Worm (Caenorhabditis elegans) whole organism, L3 larva: Measurements from ENCODE around the gene F38E11.6.

Experiments used
- ZK546.5 ChIP-seq: sonication (generic microtip); optimal IDR thresholded peaks from 2 replicates; lab custom pipeline; 2017; ENCODE audit warnings: missing biosample characterization, missing genetic modification characterization
- aly-2 ChIP-seq: fragments of 150-350 bp; optimal IDR thresholded peaks from 2 replicates; lab custom pipeline; 2014; ENCODE audit warnings: missing biosample characterization, missing genetic modification characterization
- ama-1 ChIP-seq: fragments of 150-350 bp; optimal IDR thresholded peaks from 2 replicates; lab custom pipeline; 2018
- ceh-16 ChIP-seq: sonication (generic microtip); optimal IDR thresholded peaks from 2 replicates; lab custom pipeline; 2017; ENCODE audit warnings: missing biosample characterization, missing genetic modification characterization
- ceh-28 ChIP-seq: fragments of 150-350 bp; optimal IDR thresholded peaks from 2 replicates; lab custom pipeline; 2014; ENCODE audit warnings: missing biosample characterization, missing genetic modification reagents, missing genetic modification characterization
- ceh-82 ChIP-seq: fragments of 150-350 bp; optimal IDR thresholded peaks from 2 replicates; lab custom pipeline; 2014; ENCODE audit warnings: missing biosample characterization, missing genetic modification characterization
- daf-12 ChIP-seq: fragments of 150-350 bp; optimal IDR thresholded peaks from 2 replicates; lab custom pipeline; 2014; ENCODE audit warnings: missing biosample characterization, missing genetic modification reagents, missing genetic modification characterization
- egl-5 ChIP-seq: fragments of 150-350 bp; optimal IDR thresholded peaks from 2 replicates; lab custom pipeline; 2017; ENCODE audit warnings: missing biosample characterization, missing genetic modification reagents, missing genetic modification characterization, inconsistent platforms
- elt-1 ChIP-seq: fragments of 150-350 bp; optimal IDR thresholded peaks from 2 replicates; lab custom pipeline; 2014; ENCODE audit warnings: missing biosample characterization, missing genetic modification characterization
- elt-2 ChIP-seq: sonication (generic microtip); optimal IDR thresholded peaks from 2 replicates; lab custom pipeline; 2016; ENCODE audit warnings: missing genetic modification reagents, mild to moderate bottlenecking, missing genetic modification characterization, missing compliant biosample characterization
- elt-3 ChIP-seq, 3 experiments: fragments of 150-350 bp in 1 of 3; sonication (generic microtip) in 2 of 3; optimal IDR thresholded peaks; 2 replicates in 2 of 3; 4 replicates in 1 of 3; lab custom pipeline; 2014 to 2017; ENCODE audit warnings: missing biosample characterization in 3 of 3, missing genetic modification characterization in 3 of 3
- eor-1 ChIP-seq, 2 experiments: fragments of 150-350 bp; optimal IDR thresholded peaks; 2 replicates each; lab custom pipeline; 2014 to 2018; ENCODE audit warnings: missing biosample characterization in 2 of 2, missing genetic modification characterization in 2 of 2
- fkh-10 ChIP-seq: sonication (generic microtip); optimal IDR thresholded peaks from 2 replicates; lab custom pipeline; 2017; ENCODE audit warnings: missing biosample characterization, missing genetic modification reagents, missing genetic modification characterization
- fkh-2 ChIP-seq: fragments of 150-350 bp; optimal IDR thresholded peaks from 2 replicates; lab custom pipeline; 2014; ENCODE audit warnings: missing biosample characterization, missing genetic modification reagents, missing genetic modification characterization
- fos-1 ChIP-seq: fragments of 150-350 bp; optimal IDR thresholded peaks from 2 replicates; lab custom pipeline; 2014; ENCODE audit warnings: missing biosample characterization, missing genetic modification characterization
- hmg-11 ChIP-seq: sonication (generic microtip); optimal IDR thresholded peaks from 2 replicates; lab custom pipeline; 2016; ENCODE audit warnings: missing genetic modification characterization, missing compliant biosample characterization
- jun-1 ChIP-seq: fragments of 150-350 bp; optimal IDR thresholded peaks from 2 replicates; lab custom pipeline; 2014; ENCODE audit warnings: missing biosample characterization, missing genetic modification reagents, missing genetic modification characterization
- lin-39 ChIP-seq: fragments of 150-350 bp; optimal IDR thresholded peaks from 2 replicates; lab custom pipeline; 2018; ENCODE audit warnings: missing biosample characterization, missing genetic modification reagents, missing genetic modification characterization
- lsy-12 ChIP-seq: sonication (generic microtip); optimal IDR thresholded peaks from 2 replicates; lab custom pipeline; 2016; ENCODE audit warnings: mild to moderate bottlenecking, missing genetic modification characterization, missing compliant biosample characterization
- nfya-1 ChIP-seq: sonication (generic microtip); optimal IDR thresholded peaks from 2 replicates; lab custom pipeline; 2017; ENCODE audit warnings: missing genetic modification characterization, mild to moderate bottlenecking, missing compliant biosample characterization, antibody characterized with exemption, moderate library complexity; ENCODE audit not compliant: insufficient read depth
- nhr-11 ChIP-seq: fragments of 150-350 bp; optimal IDR thresholded peaks from 2 replicates; lab custom pipeline; 2014; ENCODE audit warnings: missing biosample characterization, missing genetic modification characterization
- nhr-23 ChIP-seq: fragments of 150-350 bp; optimal IDR thresholded peaks from 2 replicates; lab custom pipeline; 2014; ENCODE audit warnings: missing biosample characterization, missing genetic modification reagents, missing genetic modification characterization
- nhr-237 ChIP-seq: fragments of 150-350 bp; optimal IDR thresholded peaks from 2 replicates; lab custom pipeline; 2014; ENCODE audit warnings: missing biosample characterization, missing genetic modification characterization
- nhr-25 ChIP-seq: sonication (generic microtip); optimal IDR thresholded peaks from 2 replicates; lab custom pipeline; 2017; ENCODE audit warnings: missing biosample characterization, missing genetic modification characterization
- nhr-28 ChIP-seq: fragments of 150-350 bp; optimal IDR thresholded peaks from 2 replicates; lab custom pipeline; 2014; ENCODE audit warnings: missing biosample characterization, missing genetic modification characterization
- nhr-43 ChIP-seq: sonication (generic microtip); optimal IDR thresholded peaks from 2 replicates; lab custom pipeline; 2016; ENCODE audit warnings: mild to moderate bottlenecking, missing genetic modification characterization, missing compliant biosample characterization; ENCODE audit not compliant: poor library complexity, severe bottlenecking
- nhr-76 ChIP-seq: fragments of 150-350 bp; sonication (generic microtip); optimal IDR thresholded peaks from 5 replicates; lab custom pipeline; 2014; ENCODE audit warnings: missing biosample characterization, missing genetic modification characterization
- nhr-77 ChIP-seq: fragments of 150-350 bp; optimal IDR thresholded peaks from 2 replicates; lab custom pipeline; 2014; ENCODE audit warnings: missing biosample characterization, missing genetic modification characterization
- pha-4 ChIP-seq: fragments of 150-350 bp; optimal IDR thresholded peaks from 2 replicates; lab custom pipeline; 2014; ENCODE audit warnings: missing biosample characterization, missing genetic modification reagents, missing genetic modification characterization
- skn-1 ChIP-seq: fragments of 150-350 bp; optimal IDR thresholded peaks from 2 replicates; lab custom pipeline; 2014; ENCODE audit warnings: missing biosample characterization, missing genetic modification characterization
- snpc-4 ChIP-seq: fragments of 150-350 bp; optimal IDR thresholded peaks from 2 replicates; lab custom pipeline; 2014; ENCODE audit warnings: missing biosample characterization, missing genetic modification characterization
- tbx-2 ChIP-seq: sonication (generic microtip); optimal IDR thresholded peaks from 2 replicates; lab custom pipeline; 2016; ENCODE audit warnings: mild to moderate bottlenecking, missing genetic modification characterization, missing compliant biosample characterization
- unc-39 ChIP-seq: sonication (generic microtip); optimal IDR thresholded peaks from 4 replicates; lab custom pipeline; 2017; ENCODE audit warnings: missing biosample characterization, missing genetic modification characterization
- zag-1 ChIP-seq: fragments of 150-350 bp; optimal IDR thresholded peaks from 2 replicates; lab custom pipeline; 2014; ENCODE audit warnings: missing biosample characterization, missing genetic modification characterization
- ztf-11 ChIP-seq: fragments of 150-350 bp; optimal IDR thresholded peaks from 2 replicates; lab custom pipeline; 2014; ENCODE audit warnings: missing biosample characterization, missing genetic modification characterization
- ztf-4 ChIP-seq: fragments of 150-350 bp; optimal IDR thresholded peaks from 2 replicates; lab custom pipeline; 2014; ENCODE audit warnings: missing biosample characterization, missing genetic modification characterization

Gene F38E11.6

DNA sequence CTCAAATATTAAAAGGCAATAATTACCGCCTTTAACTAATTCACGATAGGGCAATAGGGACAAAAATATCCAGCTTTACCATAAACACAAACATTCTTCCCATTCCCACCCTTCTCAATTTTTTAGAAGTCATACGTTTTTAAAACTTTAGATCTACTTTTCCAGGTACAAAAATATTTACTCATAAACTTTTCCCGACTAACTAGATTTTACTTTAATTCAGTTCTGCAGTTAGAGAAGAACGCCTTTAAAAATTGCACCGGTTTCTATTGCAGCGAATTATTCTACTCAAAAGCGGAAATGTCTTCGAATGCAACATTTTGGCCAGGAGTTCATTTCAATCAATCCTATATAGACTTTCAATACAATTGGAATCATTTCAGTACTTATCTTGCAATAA lies 29.0 kb upstream of the F38E11.6 start, which contains the start of gene sru-3:
TSS of gene sru-3 (plus strand) at position 301 of the 400 bp plus-strand sequence.
- no peak for TF ChIP-seq fkh-10 (GFP tag; lab: Kevin White, UChicago)
- no peak for TF ChIP-seq daf-12
- TF ChIP-seq ztf-11 (tag; lab: Kevin White, UChicago) = no peak
- no peak for TF ChIP-seq ceh-16 (tag; lab: Kevin White, UChicago)
- TF ChIP-seq jun-1 = no peak
- TF ChIP-seq nhr-43 = no peak
- TF ChIP-seq nhr-28 = no peak
- TF ChIP-seq snpc-4 (tag; lab: Kevin White, UChicago) = no peak
- TF ChIP-seq ceh-82 (tag; lab: Kevin White, UChicago) = no peak
- TF ChIP-seq ama-1 (lab: Kevin White, UChicago) = no peak
- no peak for TF ChIP-seq ceh-28
- no peak for TF ChIP-seq nhr-237 (tag; lab: Kevin White, UChicago)
- TF ChIP-seq hmg-11 (tag; lab: Kevin White, UChicago) = no peak
- TF ChIP-seq unc-39 (tag; lab: Kevin White, UChicago) = no peak
- no peak for TF ChIP-seq fos-1 (tag; lab: Kevin White, UChicago)
- no peak for TF ChIP-seq nhr-11 (tag; lab: Kevin White, UChicago)
- no peak for TF ChIP-seq eor-1 (tag; optimal IDR thresholded peaks at IDR 0.05; lab: Kevin White, UChicago)
- TF ChIP-seq, all 47 proteins: peak for 0

DNA sequence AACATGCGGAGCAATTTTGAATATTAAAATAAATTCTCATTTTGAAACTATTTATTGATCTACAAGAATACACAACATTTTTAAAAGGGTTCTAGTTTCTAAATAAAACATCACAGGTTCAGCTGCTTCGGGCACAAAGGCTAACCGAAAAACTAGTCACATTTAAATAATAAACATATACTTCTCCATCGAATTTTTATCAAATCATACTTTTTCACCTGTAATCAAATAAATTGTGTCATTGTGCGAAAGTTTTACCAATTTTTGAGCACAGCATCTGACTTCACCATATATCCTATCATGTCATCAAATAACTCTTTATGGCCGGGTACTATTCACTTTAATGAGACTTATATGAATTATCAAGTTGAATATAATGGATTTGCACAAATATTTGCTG lies 23.0 kb upstream of the F38E11.6 start, which contains the start of gene sru-6:
TSS of gene sru-6 (plus strand) at position 301 of the 400 bp plus-strand sequence.
- TF ChIP-seq lsy-12 = no peak
- no peak for TF ChIP-seq aly-2 (tag; lab: Kevin White, UChicago)
- no peak for TF ChIP-seq nhr-76
- no peak for TF ChIP-seq nhr-11 (tag; lab: Kevin White, UChicago)
- TF ChIP-seq fkh-2 = no peak
- TF ChIP-seq nhr-23 = no peak
- TF ChIP-seq, all 47 proteins: peak for 0

DNA sequence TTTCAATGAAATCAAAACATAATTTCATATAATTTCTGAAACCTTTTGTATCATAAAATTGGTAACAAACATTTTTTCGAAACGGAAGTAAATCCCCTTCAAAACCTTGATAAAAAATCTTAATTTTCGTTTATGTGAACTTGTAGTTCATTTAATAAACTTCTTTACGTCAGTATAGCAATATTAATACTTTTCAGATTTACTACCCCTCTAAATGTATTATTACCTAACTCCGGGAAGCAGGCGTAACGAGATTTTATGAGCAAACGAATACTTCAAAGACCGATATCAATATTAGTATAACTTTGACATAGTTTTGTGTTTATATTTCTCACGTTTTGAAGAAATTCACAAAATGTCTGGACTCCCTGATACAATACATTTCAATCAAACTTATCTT lies 21.0 kb upstream of the F38E11.6 start, which contains the start of gene sru-1:
TSS of gene sru-1 (plus strand) at position 301 of the 400 bp plus-strand sequence.
- no peak for TF ChIP-seq ztf-11 (tag; lab: Kevin White, UChicago)
- no peak for TF ChIP-seq tbx-2 (tag; lab: Kevin White, UChicago)
- TF ChIP-seq nhr-43 = no peak
- no peak for TF ChIP-seq snpc-4 (tag; lab: Kevin White, UChicago)
- no peak for TF ChIP-seq ceh-28
- TF ChIP-seq ceh-16 (tag; lab: Kevin White, UChicago) = no peak
- TF ChIP-seq fkh-10 (GFP tag; lab: Kevin White, UChicago) = no peak
- no peak for TF ChIP-seq zag-1 (tag; lab: Kevin White, UChicago)
- TF ChIP-seq nhr-28 = no peak
- TF ChIP-seq ztf-4 = no peak
- TF ChIP-seq elt-2 (tag; lab: Kevin White, UChicago) = no peak
- TF ChIP-seq hmg-11 (tag; lab: Kevin White, UChicago) = no peak
- TF ChIP-seq ama-1 (lab: Kevin White, UChicago) = no peak
- TF ChIP-seq lin-39 = no peak
- no peak for TF ChIP-seq nhr-77 (tag; lab: Kevin White, UChicago)
- TF ChIP-seq nhr-11 (tag; lab: Kevin White, UChicago) = no peak
- no peak for TF ChIP-seq nhr-25
- TF ChIP-seq pha-4 (tag; lab: Kevin White, UChicago) = no peak
- TF ChIP-seq elt-1 (tag; lab: Kevin White, UChicago) = no peak
- TF ChIP-seq, all 47 proteins: peak for 0

DNA sequence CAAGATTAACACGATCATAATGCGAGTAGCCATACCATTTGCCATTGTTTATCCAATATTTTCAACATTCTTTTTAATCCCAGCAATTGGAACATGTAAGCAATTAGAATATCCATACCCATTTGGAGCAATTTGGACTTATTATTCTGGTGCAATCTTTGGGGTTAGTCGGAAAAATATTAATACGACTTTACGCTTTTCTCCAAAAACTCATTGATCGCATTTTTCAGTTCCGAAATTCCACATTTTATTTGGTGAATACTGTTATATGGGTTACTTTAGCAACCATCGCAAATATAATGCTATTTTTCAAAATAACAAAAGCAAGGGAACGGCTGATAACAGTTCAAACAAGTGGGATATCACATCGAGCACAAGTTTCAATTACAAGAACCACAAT lies 19.5 kb upstream of the F38E11.6 start:
- TF ChIP-seq nhr-76 = no peak
- TF ChIP-seq ZK546.5 = no peak
- TF ChIP-seq tbx-2 (tag; lab: Kevin White, UChicago) = no peak
- TF ChIP-seq lsy-12 = no peak
- TF ChIP-seq elt-1 (tag; lab: Kevin White, UChicago) = no peak
- TF ChIP-seq fos-1 (tag; lab: Kevin White, UChicago) = no peak
- no peak for TF ChIP-seq skn-1 (tag; lab: Kevin White, UChicago)
- no peak for TF ChIP-seq zag-1 (tag; lab: Kevin White, UChicago)
- TF ChIP-seq ama-1 (lab: Kevin White, UChicago) = no peak
- TF ChIP-seq nhr-43 = no peak
- no peak for TF ChIP-seq elt-3 (tag; optimal IDR thresholded peaks at IDR 0.05; lab: Kevin White, UChicago)
- no peak for TF ChIP-seq nfya-1 (tag; lab: Kevin White, UChicago)
- TF ChIP-seq fkh-2 = no peak
- no peak for TF ChIP-seq snpc-4 (tag; lab: Kevin White, UChicago)
- TF ChIP-seq jun-1 = no peak
- TF ChIP-seq nhr-25 = no peak
- no peak for TF ChIP-seq unc-39 (tag; lab: Kevin White, UChicago)
- no peak for TF ChIP-seq aly-2 (tag; lab: Kevin White, UChicago)
- no peak for TF ChIP-seq egl-5 (tag; lab: Kevin White, UChicago)
- no peak for TF ChIP-seq hmg-11 (tag; lab: Kevin White, UChicago)
